Worm (Caenorhabditis elegans) whole organism, young adult: Measurements from ENCODE around the gene pat-9.
A peak's percentile ranks its signal among the peaks of the same experiment; 100 is the strongest.

Experiments used
- B0035.1 ChIP-seq: sonication (generic microtip); optimal IDR thresholded peaks from 2 replicates; lab custom pipeline; 2016; ENCODE audit warnings: missing genetic modification characterization, mild to moderate bottlenecking, missing compliant biosample characterization, missing genotype, missing genetic modification reagents
- B0261.1 ChIP-seq: sonication (generic microtip); optimal IDR thresholded peaks from 2 replicates; lab custom pipeline; 2016; ENCODE audit warnings: mild to moderate bottlenecking, missing genetic modification characterization, moderate library complexity, missing compliant biosample characterization
- C17E4.6 ChIP-seq: fragments of 200-800 bp; sonication (Bioruptor generic); IDR thresholded peaks from 2 replicates; pipeline ENCODE4 v1.3.6; 2022; ENCODE audit warnings: missing genetic modification reagents, missing genetic modification characterization, missing compliant biosample characterization
- F10E7.11 ChIP-seq: sonication (generic microtip); optimal IDR thresholded peaks from 2 replicates; lab custom pipeline; 2017; ENCODE audit warnings: mild to moderate bottlenecking, missing genetic modification characterization, moderate library complexity, missing compliant biosample characterization
- F23B12.7 ChIP-seq: sonication (generic microtip); optimal IDR thresholded peaks from 2 replicates; lab custom pipeline; 2017; ENCODE audit warnings: missing genetic modification characterization, mild to moderate bottlenecking, missing compliant biosample characterization, antibody characterized with exemption, moderate library complexity; ENCODE audit not compliant: insufficient read depth
- F37B4.10 ChIP-seq: fragments of 200-800 bp; sonication (Bioruptor generic); IDR thresholded peaks from 2 replicates; pipeline ENCODE4 v1.3.6; 2022; ENCODE audit warnings: missing genetic modification characterization, missing compliant biosample characterization
- F39B2.1 ChIP-seq: fragments of 200-800 bp; sonication (Bioruptor generic); IDR thresholded peaks from 2 replicates; pipeline ENCODE4 v1.3.6; 2022; ENCODE audit warnings: missing genetic modification reagents, missing genetic modification characterization, missing compliant biosample characterization
- F49E8.2 ChIP-seq: sonication (generic microtip); optimal IDR thresholded peaks from 3 replicates; lab custom pipeline; 2017; ENCODE audit warnings: missing genetic modification characterization, mild to moderate bottlenecking, missing compliant biosample characterization, antibody characterized with exemption, moderate library complexity; ENCODE audit not compliant: insufficient read depth
- F52B5.7 ChIP-seq: sonication (generic microtip); optimal IDR thresholded peaks from 2 replicates; lab custom pipeline; 2016; ENCODE audit warnings: mild to moderate bottlenecking, missing genetic modification characterization, missing compliant biosample characterization
- F55B11.4 ChIP-seq: sonication (generic microtip); optimal IDR thresholded peaks from 2 replicates; lab custom pipeline; 2016; ENCODE audit warnings: missing compliant biosample characterization, missing genetic modification characterization, borderline replicate concordance; ENCODE audit not compliant: insufficient read depth
- F57C9.4 ChIP-seq: sonication (generic microtip); optimal IDR thresholded peaks from 2 replicates; lab custom pipeline; 2017; ENCODE audit warnings: mild to moderate bottlenecking, missing genetic modification characterization, missing compliant biosample characterization
- Y53F4B.3 ChIP-seq: fragments of 200-800 bp; sonication (Bioruptor generic); IDR thresholded peaks from 2 replicates; pipeline ENCODE4 v1.3.6; 2022; ENCODE audit warnings: missing genetic modification reagents, missing genetic modification characterization, missing compliant biosample characterization
- akir-1 ChIP-seq: fragments of 200-800 bp; sonication (Bioruptor generic); optimal IDR thresholded peaks from 2 replicates; lab custom pipeline; 2018; ENCODE audit warnings: mild to moderate bottlenecking, missing genetic modification characterization, moderate library complexity, missing compliant biosample characterization
- aptf-3 ChIP-seq: fragments of 200-800 bp; sonication (Bioruptor generic); IDR thresholded peaks from 2 replicates; pipeline ENCODE4 v1.3.6; 2022; ENCODE audit warnings: missing genetic modification characterization, missing compliant biosample characterization
- atf-7 ChIP-seq: sonication (generic microtip); optimal IDR thresholded peaks from 2 replicates; lab custom pipeline; 2017; ENCODE audit warnings: mild to moderate bottlenecking, missing genetic modification characterization, missing compliant biosample characterization
- ccch-3 ChIP-seq: fragments of 200-800 bp; sonication (Bioruptor generic); optimal IDR thresholded peaks from 2 replicates; lab custom pipeline; 2018; ENCODE audit warnings: mild to moderate bottlenecking, missing genetic modification characterization, missing compliant biosample characterization
- cebp-2 ChIP-seq: fragments of 200-800 bp; sonication (Bioruptor generic); IDR thresholded peaks from 2 replicates; pipeline ENCODE4 v1.3.6; 2022; ENCODE audit warnings: missing genetic modification characterization, missing compliant biosample characterization
- ceh-79 ChIP-seq: sonication (generic microtip); optimal IDR thresholded peaks from 2 replicates; lab custom pipeline; 2017; ENCODE audit warnings: mild to moderate bottlenecking, missing genetic modification characterization, missing compliant biosample characterization
- die-1 ChIP-seq: sonication (generic microtip); optimal IDR thresholded peaks from 2 replicates; lab custom pipeline; 2016; ENCODE audit warnings: missing genotype, mild to moderate bottlenecking, missing genetic modification characterization, missing compliant biosample characterization
- dox-1 ChIP-seq: fragments of 200-800 bp; sonication (Bioruptor generic); IDR thresholded peaks from 2 replicates; pipeline ENCODE4 v1.3.6; 2022; ENCODE audit warnings: missing genetic modification reagents, missing genetic modification characterization, missing compliant biosample characterization
- dpff-1 ChIP-seq: sonication (generic microtip); optimal IDR thresholded peaks from 2 replicates; lab custom pipeline; 2017; ENCODE audit warnings: mild to moderate bottlenecking, missing genetic modification characterization, missing compliant biosample characterization
- efl-1 ChIP-seq: fragments of 150-350 bp; optimal IDR thresholded peaks from 2 replicates; lab custom pipeline; 2014; ENCODE audit warnings: missing biosample characterization, missing genetic modification reagents, missing genetic modification characterization
- egl-18 ChIP-seq: fragments of 200-800 bp; sonication (Bioruptor generic); IDR thresholded peaks from 2 replicates; pipeline ENCODE4 v1.3.6; 2022; ENCODE audit warnings: missing genetic modification reagents, missing genetic modification characterization, missing compliant biosample characterization
- egrh-3 ChIP-seq: fragments of 200-800 bp; sonication (Bioruptor generic); IDR thresholded peaks from 2 replicates; pipeline ENCODE4 v1.3.6; 2022; ENCODE audit warnings: missing genetic modification reagents, missing genetic modification characterization, missing compliant biosample characterization
- ekl-4 ChIP-seq: fragments of 200-800 bp; sonication (Bioruptor generic); IDR thresholded peaks from 2 replicates; pipeline ENCODE4 v1.3.6; 2022; ENCODE audit warnings: missing genetic modification reagents, missing genetic modification characterization, missing compliant biosample characterization
- ets-4 ChIP-seq: fragments of 200-800 bp; sonication (Bioruptor generic); optimal IDR thresholded peaks from 2 replicates; lab custom pipeline; 2018; ENCODE audit warnings: mild to moderate bottlenecking, missing genetic modification characterization, missing compliant biosample characterization
- hlh-12 ChIP-seq: sonication (generic microtip); optimal IDR thresholded peaks from 2 replicates; lab custom pipeline; 2016; ENCODE audit warnings: missing genetic modification characterization, missing compliant biosample characterization
- hsf-1 ChIP-seq: fragments of 200-800 bp; sonication (Bioruptor generic); IDR thresholded peaks from 2 replicates; pipeline ENCODE4 v1.3.6; 2022; ENCODE audit warnings: missing genetic modification reagents, missing genetic modification characterization, missing compliant biosample characterization
- lag-1 ChIP-seq: fragments of 200-800 bp; sonication (Bioruptor generic); IDR thresholded peaks from 2 replicates; pipeline ENCODE4 v1.3.6; 2022; ENCODE audit warnings: missing genetic modification reagents, missing genetic modification characterization, missing compliant biosample characterization
- let-526 ChIP-seq: fragments of 200-800 bp; sonication (Bioruptor generic); IDR thresholded peaks from 2 replicates; pipeline ENCODE4 v1.3.6; 2022; ENCODE audit warnings: missing genetic modification reagents, missing genetic modification characterization, missing compliant biosample characterization
- let-607 ChIP-seq, 2 experiments: fragments of 200-800 bp in 1 of 2; sonication (Bioruptor generic) in 1 of 2; sonication (generic microtip) in 1 of 2; optimal IDR thresholded peaks; 2 replicates each; lab custom pipeline; 2016 to 2018; ENCODE audit warnings: mild to moderate bottlenecking in 2 of 2, missing compliant biosample characterization in 2 of 2, missing genetic modification characterization in 2 of 2, moderate library complexity in 2 of 2, missing genotype in 1 of 2
- lin-35 ChIP-seq, 3 experiments: fragments of 150-350 bp in 2 of 3; sonication (generic microtip) in 1 of 3; optimal IDR thresholded peaks; 2 replicates each; lab custom pipeline; 2014 to 2018; ENCODE audit warnings: missing biosample characterization in 3 of 3, missing genetic modification characterization in 3 of 3, missing genetic modification reagents in 3 of 3
- lir-1 ChIP-seq: fragments of 200-800 bp; sonication (Bioruptor generic); conservative IDR thresholded peaks from 2 replicates; pipeline ENCODE4 v1.3.6; 2022; ENCODE audit warnings: missing genetic modification reagents, missing genetic modification characterization, missing compliant biosample characterization
- madf-6 ChIP-seq: fragments of 200-800 bp; sonication (Bioruptor generic); IDR thresholded peaks from 2 replicates; pipeline ENCODE4 v1.3.6; 2022; ENCODE audit warnings: missing genetic modification reagents, missing genetic modification characterization, missing compliant biosample characterization
- mcd-1 ChIP-seq: fragments of 200-800 bp; sonication (Bioruptor generic); IDR thresholded peaks from 2 replicates; pipeline ENCODE4 v1.3.6; 2022; ENCODE audit warnings: missing genetic modification reagents, missing genetic modification characterization, missing compliant biosample characterization
- mxl-1 ChIP-seq: sonication (generic microtip); optimal IDR thresholded peaks from 2 replicates; lab custom pipeline; 2016; ENCODE audit warnings: missing genetic modification characterization, missing compliant biosample characterization
- nfya-2 ChIP-seq: fragments of 200-800 bp; sonication (Bioruptor generic); IDR thresholded peaks from 2 replicates; pipeline ENCODE4 v1.3.6; 2022; ENCODE audit warnings: missing genetic modification reagents, missing genetic modification characterization, missing compliant biosample characterization
- nhr-80 ChIP-seq: sonication (generic microtip); optimal IDR thresholded peaks from 2 replicates; lab custom pipeline; 2016; ENCODE audit warnings: missing genetic modification characterization, missing compliant biosample characterization
- rec-8 ChIP-seq, 2 experiments: sonication (generic microtip); optimal IDR thresholded peaks; 2 replicates each; lab custom pipeline; 2016; ENCODE audit warnings: mild to moderate bottlenecking in 2 of 2, missing genetic modification characterization in 2 of 2, missing genetic modification reagents in 2 of 2, missing genotype in 2 of 2, missing biosample characterization in 1 of 2, missing compliant biosample characterization in 1 of 2, moderate library complexity in 1 of 2
- snpc-1.3 ChIP-seq: sonication (generic microtip); optimal IDR thresholded peaks from 2 replicates; lab custom pipeline; 2017; ENCODE audit warnings: missing genetic modification characterization, mild to moderate bottlenecking, missing compliant biosample characterization, antibody characterized with exemption, moderate library complexity, missing genotype, missing genetic modification reagents; ENCODE audit not compliant: insufficient read depth
- snpc-3.4 ChIP-seq: sonication (generic microtip); optimal IDR thresholded peaks from 2 replicates; lab custom pipeline; 2017; ENCODE audit warnings: missing genetic modification characterization, mild to moderate bottlenecking, missing compliant biosample characterization, antibody characterized with exemption, moderate library complexity, missing genotype, missing genetic modification reagents
- tbp1 ChIP-seq: fragments of 200-800 bp; sonication (Bioruptor generic); optimal IDR thresholded peaks from 2 replicates; lab custom pipeline; 2018; ENCODE audit warnings: mild to moderate bottlenecking, missing genetic modification characterization, missing compliant biosample characterization
- unc-62 ChIP-seq: fragments of 150-350 bp; optimal IDR thresholded peaks from 2 replicates; lab custom pipeline; 2014; ENCODE audit warnings: missing biosample characterization, missing genetic modification reagents, missing genetic modification characterization
- ztf-22 ChIP-seq: fragments of 200-800 bp; sonication (Bioruptor generic); optimal IDR thresholded peaks from 2 replicates; lab custom pipeline; 2018; ENCODE audit warnings: mild to moderate bottlenecking, missing genetic modification characterization, moderate library complexity, missing compliant biosample characterization

pat-9 gene

DNA sequence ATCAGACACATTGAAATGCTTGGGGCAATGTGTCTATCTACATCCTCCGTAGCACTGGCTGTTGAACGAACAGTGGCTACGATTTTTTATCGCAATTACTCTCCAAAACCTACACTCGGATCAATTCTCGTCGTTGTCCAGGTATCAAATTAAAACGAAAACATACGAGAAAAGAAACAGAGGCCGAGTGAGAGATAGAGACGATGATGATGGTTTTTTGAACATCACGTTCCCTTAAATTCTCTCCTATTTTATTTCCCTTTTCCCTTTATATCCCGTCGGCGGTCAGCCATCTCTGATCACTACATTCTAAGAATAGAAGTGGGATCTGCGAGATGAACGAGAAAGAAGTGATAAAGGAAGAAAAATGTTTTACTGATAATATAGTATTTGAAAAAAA is 22.7 kb downstream of the pat-9 start:
- TF ChIP-seq ceh-79 (tag; lab: Kevin White, UChicago): no peak
- TF ChIP-seq cebp-2 (GFP tag; lab: Robert Waterston, UW): no peak
- no peak for TF ChIP-seq nfya-2 (GFP tag; lab: Robert Waterston, UW)
- TF ChIP-seq tbp1: no peak

DNA sequence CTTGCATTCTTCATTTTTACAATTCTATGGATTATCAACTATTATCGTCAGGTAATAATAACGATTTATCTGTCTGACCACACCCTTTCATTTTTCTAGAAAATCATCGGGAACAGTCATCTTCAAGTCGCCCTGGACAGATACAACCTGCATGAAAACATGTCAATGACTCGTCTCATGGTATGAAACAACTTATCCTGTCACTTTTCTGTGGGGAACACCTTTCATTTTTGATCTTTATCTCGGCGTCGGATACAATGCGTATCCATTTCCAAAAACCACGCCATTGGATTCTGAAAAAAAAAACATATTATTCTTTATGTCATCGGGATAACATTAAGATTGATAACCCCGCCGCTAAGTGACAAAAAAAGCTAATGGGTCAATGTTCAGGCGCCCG is 24.2 kb downstream of the pat-9 start:
- no peak for TF ChIP-seq mxl-1 (tag; lab: Kevin White, UChicago)
- TF ChIP-seq F39B2.1 (GFP tag; lab: Robert Waterston, UW): no peak
- no peak for TF ChIP-seq die-1 (tag; lab: Kevin White, UChicago)
- TF ChIP-seq hsf-1: no peak
- no peak for TF ChIP-seq F52B5.7 (tag; lab: Kevin White, UChicago)
- TF ChIP-seq Y53F4B.3 (GFP tag; lab: Robert Waterston, UW): no peak
- no peak for TF ChIP-seq F23B12.7 (tag; lab: Kevin White, UChicago)
- TF ChIP-seq ccch-3 (GFP tag; lab: Kevin White, UChicago): no peak

DNA sequence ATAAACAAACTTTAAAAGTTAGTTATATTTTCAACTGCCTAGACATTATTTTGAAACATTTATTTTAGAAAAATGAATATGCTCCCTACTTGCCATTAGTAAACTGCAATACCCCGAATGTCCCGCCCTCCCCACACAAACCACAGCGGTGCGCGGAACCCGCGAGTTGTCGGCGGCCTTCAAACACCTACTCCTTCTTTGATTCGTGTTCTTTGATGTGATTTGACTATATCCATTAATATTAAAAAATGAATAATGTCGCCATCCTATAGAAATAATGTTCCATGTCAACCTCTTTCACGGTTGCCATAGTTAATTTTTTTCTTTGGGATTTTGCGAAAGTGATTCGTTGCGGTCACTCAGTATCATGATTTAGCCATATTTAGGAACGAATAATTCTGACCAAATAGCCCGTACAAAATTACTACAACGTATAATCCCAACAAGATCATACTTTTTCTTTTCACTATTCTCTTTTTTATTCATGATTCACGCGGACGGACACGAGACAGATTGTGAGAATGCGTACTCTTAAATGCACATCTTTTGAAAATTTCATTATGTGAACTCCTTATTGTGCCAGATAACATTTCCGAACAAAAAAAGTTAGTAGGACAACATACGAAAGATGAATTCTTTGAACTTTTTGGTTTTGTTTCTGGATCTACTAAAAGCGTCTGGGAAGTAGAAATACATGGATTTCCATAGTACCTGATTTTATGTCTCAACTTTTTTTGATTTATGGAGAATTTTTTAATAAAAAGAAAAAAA is 28.0 kb downstream of the pat-9 start:
- no peak for TF ChIP-seq C17E4.6 (GFP tag; lab: Robert Waterston, UW)
- TF ChIP-seq hlh-12: no peak
- no peak for TF ChIP-seq ekl-4 (GFP tag; lab: Robert Waterston, UW)
- TF ChIP-seq lag-1 (GFP tag; lab: Robert Waterston, UW): no peak
- TF ChIP-seq snpc-3.4 (tag; lab: Kevin White, UChicago): peak; percentile 94
- TF ChIP-seq atf-7 (tag; lab: Kevin White, UChicago): no peak
- TF ChIP-seq dpff-1 (tag; lab: Kevin White, UChicago): peak; percentile 48
- peak; percentile 14 for TF ChIP-seq B0261.1 (tag; lab: Kevin White, UChicago)
- no peak for TF ChIP-seq F57C9.4 (tag; lab: Kevin White, UChicago)
- no peak for TF ChIP-seq egrh-3 (GFP tag; lab: Robert Waterston, UW)
- TF ChIP-seq madf-6 (GFP tag; lab: Robert Waterston, UW): peak; percentile 51; the same call in 1 of the 2 replicates
- no peak for TF ChIP-seq ets-4 (GFP tag; lab: Kevin White, UChicago)
- no peak for TF ChIP-seq F49E8.2
- no peak for TF ChIP-seq F52B5.7 (tag; lab: Kevin White, UChicago)
- no peak for TF ChIP-seq lin-35 (GFP tag; optimal IDR thresholded peaks at IDR 0.05; lab: Kevin White, UChicago)
- peak; percentile 77 for TF ChIP-seq snpc-1.3
- TF ChIP-seq lir-1 (GFP tag; lab: Robert Waterston, UW): no peak
- no peak for TF ChIP-seq F39B2.1 (GFP tag; lab: Robert Waterston, UW)
- TF ChIP-seq mcd-1 (GFP tag; lab: Robert Waterston, UW): no peak
- no peak for TF ChIP-seq F55B11.4
- TF ChIP-seq aptf-3 (GFP tag; lab: Robert Waterston, UW): no peak
- TF ChIP-seq let-607 (tag; optimal IDR thresholded peaks at IDR 0.05; lab: Kevin White, UChicago): no peak
- no peak for TF ChIP-seq egl-18 (GFP tag; lab: Robert Waterston, UW)
- no peak for TF ChIP-seq ztf-22 (GFP tag; lab: Kevin White, UChicago)
- no peak for TF ChIP-seq nhr-80 (tag; lab: Kevin White, UChicago)
- no peak for TF ChIP-seq B0035.1
- TF ChIP-seq akir-1 (GFP tag; lab: Kevin White, UChicago): no peak
- no peak for TF ChIP-seq F10E7.11 (tag; lab: Kevin White, UChicago)
- no peak for TF ChIP-seq unc-62 (GFP tag; lab: Kevin White, UChicago)
- no peak for TF ChIP-seq dox-1 (GFP tag; lab: Robert Waterston, UW)
- TF ChIP-seq cebp-2 (GFP tag; lab: Robert Waterston, UW): no peak
- no peak for TF ChIP-seq F37B4.10
- no peak for TF ChIP-seq rec-8 (tag; optimal IDR thresholded peaks at IDR 0.05; lab: Kevin White, UChicago)
- no peak for TF ChIP-seq efl-1 (GFP tag; lab: Kevin White, UChicago)
- TF ChIP-seq let-526: no peak
